Fruit fly (Drosophila melanogaster) whole organism, embryonic: ENCODE data around the gene CG4297.

Source experiments
- B-H1 ChIP-seq: fragments of 200-800 bp; sonication (Bioruptor generic); IDR thresholded peaks from 3 replicates; pipeline ENCODE4 v1.3.6; 2022; ENCODE audit warnings: missing biosample characterization, missing genetic modification characterization
- Bdp1 ChIP-seq: fragments of 200-800 bp; sonication (Bioruptor generic); optimal IDR thresholded peaks from 3 replicates; lab custom pipeline; 2016; ENCODE audit warnings: missing biosample characterization, missing genetic modification characterization
- CG10565 ChIP-seq: fragments of 200-800 bp; sonication (Bioruptor generic); optimal IDR thresholded peaks from 3 replicates; lab custom pipeline; 2016; ENCODE audit warnings: missing biosample characterization, mild to moderate bottlenecking, missing genetic modification characterization
- CG10654 ChIP-seq: fragments of 200-800 bp; sonication (Bioruptor generic); optimal IDR thresholded peaks from 2 replicates; lab custom pipeline; 2016; ENCODE audit warnings: missing biosample characterization, missing genetic modification characterization
- CG11398 ChIP-seq: fragments of 200-800 bp; sonication (Bioruptor generic); optimal IDR thresholded peaks from 2 replicates; lab custom pipeline; 2016; ENCODE audit warnings: missing biosample characterization, missing genetic modification characterization
- CG13287 ChIP-seq: fragments of 200-800 bp; sonication (Bioruptor generic); IDR thresholded peaks from 2 replicates; pipeline ENCODE4 v1.3.6; 2022; ENCODE audit warnings: missing biosample characterization, missing genetic modification characterization; ENCODE audit not compliant: partially characterized antibody
- CG14965 ChIP-seq: fragments of 200-800 bp; sonication (Bioruptor generic); optimal IDR thresholded peaks from 2 replicates; lab custom pipeline; 2016; ENCODE audit warnings: missing biosample characterization, missing genetic modification characterization, borderline replicate concordance
- CG15011 ChIP-seq: fragments of 200-800 bp; sonication (Bioruptor generic); optimal IDR thresholded peaks from 3 replicates; lab custom pipeline; 2018; ENCODE audit warnings: missing biosample characterization, mild to moderate bottlenecking, missing genetic modification characterization
- CG15696 ChIP-seq: fragments of 200-800 bp; sonication (Bioruptor generic); optimal IDR thresholded peaks from 2 replicates; lab custom pipeline; 2019; ENCODE audit warnings: missing biosample characterization, mild to moderate bottlenecking, missing genetic modification characterization, moderate library complexity
- CG17568 ChIP-seq: fragments of 200-800 bp; sonication (Bioruptor generic); optimal IDR thresholded peaks from 2 replicates; lab custom pipeline; 2018; ENCODE audit warnings: missing biosample characterization, mild to moderate bottlenecking, missing genetic modification characterization, moderate library complexity
- CG18476 ChIP-seq: fragments of 200-800 bp; sonication (Bioruptor generic); optimal IDR thresholded peaks from 2 replicates; lab custom pipeline; 2016; ENCODE audit warnings: missing biosample characterization, mild to moderate bottlenecking, missing genetic modification characterization
- CG2712 ChIP-seq: fragments of 200-800 bp; optimal IDR thresholded peaks from 3 replicates; lab custom pipeline; 2019; ENCODE audit warnings: missing biosample characterization, mild to moderate bottlenecking, missing genetic modification characterization, moderate library complexity
- CG30403 ChIP-seq: fragments of 200-800 bp; sonication (Bioruptor generic); optimal IDR thresholded peaks from 3 replicates; lab custom pipeline; 2016; ENCODE audit warnings: missing biosample characterization, missing genetic modification characterization
- CG31224 ChIP-seq: fragments of 200-800 bp; sonication (Bioruptor generic); IDR thresholded peaks from 2 replicates; pipeline ENCODE4 v1.3.6; 2022; ENCODE audit warnings: missing biosample characterization, missing genetic modification characterization
- CG34376 ChIP-seq: fragments of 200-800 bp; sonication (Bioruptor generic); optimal IDR thresholded peaks from 2 replicates; lab custom pipeline; 2018; ENCODE audit warnings: missing biosample characterization, mild to moderate bottlenecking, missing genetic modification characterization
- CG3847 ChIP-seq: fragments of 200-800 bp; sonication (Bioruptor generic); IDR thresholded peaks from 2 replicates; pipeline ENCODE4 v1.3.6; 2022; ENCODE audit warnings: missing biosample characterization, missing genetic modification characterization
- CG43689 ChIP-seq: fragments of 200-800 bp; sonication (Bioruptor generic); IDR thresholded peaks from 2 replicates; pipeline ENCODE4 v1.3.6; 2022; ENCODE audit warnings: missing biosample characterization, missing genetic modification characterization
- CG6175 ChIP-seq: fragments of 200-800 bp; sonication (Bioruptor generic); IDR thresholded peaks from 3 replicates; pipeline ENCODE4 v1.3.6; 2022; ENCODE audit warnings: missing biosample characterization, missing genetic modification characterization
- CG6683 ChIP-seq: fragments of 200-800 bp; sonication (Bioruptor generic); optimal IDR thresholded peaks from 2 replicates; lab custom pipeline; 2017; ENCODE audit warnings: missing biosample characterization, mild to moderate bottlenecking, missing genetic modification characterization, missing genetic modification reagents
- CG7357 ChIP-seq: fragments of 200-800 bp; sonication (Bioruptor generic); IDR thresholded peaks from 3 replicates; pipeline ENCODE4 v1.3.6; 2022; ENCODE audit warnings: missing biosample characterization, missing genetic modification characterization
- CG9876 ChIP-seq: fragments of 200-800 bp; sonication (Bioruptor generic); optimal IDR thresholded peaks from 2 replicates; lab custom pipeline; 2016; ENCODE audit warnings: missing biosample characterization, missing genetic modification characterization
- CHES-1-like ChIP-seq: fragments of 200-800 bp; sonication (Bioruptor generic); optimal IDR thresholded peaks from 2 replicates; lab custom pipeline; 2016; ENCODE audit warnings: missing biosample characterization, missing genetic modification characterization
- Ets97D ChIP-seq: fragments of 200-800 bp; sonication (Bioruptor generic); optimal IDR thresholded peaks from 3 replicates; lab custom pipeline; 2016; ENCODE audit warnings: missing biosample characterization, missing genetic modification characterization
- HmgD ChIP-seq: fragments of 200-800 bp; sonication (Bioruptor generic); optimal IDR thresholded peaks from 3 replicates; lab custom pipeline; 2016; ENCODE audit warnings: missing biosample characterization, missing genetic modification characterization
- NK7.1 ChIP-seq: fragments of 200-800 bp; sonication (Bioruptor generic); optimal IDR thresholded peaks from 3 replicates; lab custom pipeline; 2016; ENCODE audit warnings: missing biosample characterization, missing genetic modification characterization
- NfI ChIP-seq: fragments of 200-800 bp; sonication (Bioruptor generic); optimal IDR thresholded peaks from 3 replicates; lab custom pipeline; 2018; ENCODE audit warnings: missing biosample characterization, mild to moderate bottlenecking, missing genetic modification characterization, moderate library complexity
- Optix ChIP-seq: fragments of 200-800 bp; sonication (Bioruptor generic); IDR thresholded peaks from 3 replicates; pipeline ENCODE4 v1.3.6; 2022; ENCODE audit warnings: missing biosample characterization, missing genetic modification characterization
- Pdp1 ChIP-seq, 2 experiments: fragments of 200-800 bp; sonication (Bioruptor generic); optimal IDR thresholded peaks; 3 replicates each; lab custom pipeline; 2016; ENCODE audit warnings: missing biosample characterization in 2 of 2, missing genetic modification characterization in 2 of 2, mild to moderate bottlenecking in 1 of 2, moderate library complexity in 1 of 2
- Trl ChIP-seq, 3 experiments: fragments of >200 bp in 2 of 3; fragments of 200-800 bp in 1 of 3; sonication (Bioruptor generic) in 1 of 3; optimal IDR thresholded peaks; 2 replicates in 1 of 3; 3 replicates in 2 of 3; lab custom pipeline; 2016 to 2017; ENCODE audit warnings: missing biosample characterization in 1 of 3, missing genetic modification characterization in 1 of 3
- Vsx1 ChIP-seq: fragments of 200-800 bp; sonication (Bioruptor generic); optimal IDR thresholded peaks from 2 replicates; lab custom pipeline; 2017; ENCODE audit warnings: missing biosample characterization, mild to moderate bottlenecking, missing genetic modification characterization, missing genetic modification reagents
- chif ChIP-seq, 2 experiments: fragments of 200-800 bp; sonication (Bioruptor generic); optimal IDR thresholded peaks; 3 replicates each; lab custom pipeline; 2016; ENCODE audit warnings: missing biosample characterization in 2 of 2, missing genetic modification characterization in 2 of 2
- crol ChIP-seq: fragments of 200-800 bp; sonication (Bioruptor generic); IDR thresholded peaks from 2 replicates; pipeline ENCODE4 v1.3.6; 2022; ENCODE audit warnings: missing biosample characterization, missing genetic modification characterization
- dmrt11E ChIP-seq: fragments of 200-800 bp; sonication (Bioruptor generic); optimal IDR thresholded peaks from 3 replicates; lab custom pipeline; 2018; ENCODE audit warnings: missing biosample characterization, mild to moderate bottlenecking, missing genetic modification characterization, moderate library complexity
- dpn ChIP-seq, 2 experiments: fragments of 200-800 bp; sonication (Bioruptor generic); optimal IDR thresholded peaks; 3 replicates each; lab custom pipeline; 2016; ENCODE audit warnings: missing biosample characterization in 2 of 2, missing genetic modification characterization in 2 of 2
- gt ChIP-seq: fragments of 200-800 bp; sonication (Bioruptor generic); IDR thresholded peaks from 2 replicates; pipeline ENCODE4 v1.3.6; 2022; ENCODE audit warnings: missing biosample characterization, missing genetic modification characterization
- kah ChIP-seq: fragments of 200-800 bp; sonication (Bioruptor generic); optimal IDR thresholded peaks from 2 replicates; lab custom pipeline; 2018; ENCODE audit warnings: missing biosample characterization, mild to moderate bottlenecking, missing genetic modification characterization
- lmd ChIP-seq: fragments of 200-800 bp; sonication (Bioruptor generic); IDR thresholded peaks from 2 replicates; pipeline ENCODE4 v1.3.6; 2022; ENCODE audit warnings: missing biosample characterization, missing genetic modification characterization
- mld ChIP-seq: fragments of 200-800 bp; sonication (Bioruptor generic); IDR thresholded peaks from 3 replicates; pipeline ENCODE4 v1.3.6; 2022; ENCODE audit warnings: missing biosample characterization, missing genetic modification characterization; ENCODE audit not compliant: partially characterized antibody
- nerfin-2 ChIP-seq: fragments of 200-800 bp; sonication (Bioruptor generic); IDR thresholded peaks from 2 replicates; pipeline ENCODE4 v1.3.6; 2022; ENCODE audit warnings: missing biosample characterization, missing genetic modification characterization; ENCODE audit not compliant: partially characterized antibody
- pum ChIP-seq: fragments of 200-800 bp; sonication (Bioruptor generic); optimal IDR thresholded peaks from 2 replicates; lab custom pipeline; 2016; ENCODE audit warnings: missing biosample characterization, missing genetic modification characterization
- scrt ChIP-seq: fragments of 200-800 bp; sonication (Bioruptor generic); optimal IDR thresholded peaks from 2 replicates; lab custom pipeline; 2018; ENCODE audit warnings: missing biosample characterization, mild to moderate bottlenecking, missing genetic modification characterization, moderate library complexity
- slbo ChIP-seq: fragments of 200-800 bp; sonication (Bioruptor generic); IDR thresholded peaks from 2 replicates; pipeline ENCODE4 v1.3.6; 2022; ENCODE audit warnings: missing biosample characterization, missing genetic modification characterization
- sr ChIP-seq: fragments of 200-800 bp; sonication (Bioruptor generic); IDR thresholded peaks from 3 replicates; pipeline ENCODE4 v1.3.6; 2022; ENCODE audit warnings: missing biosample characterization, missing genetic modification characterization
- tio ChIP-seq: fragments of 200-800 bp; sonication (Bioruptor generic); optimal IDR thresholded peaks from 2 replicates; lab custom pipeline; 2017; ENCODE audit warnings: missing biosample characterization, missing genetic modification characterization, inconsistent platforms
- ttk ChIP-seq: fragments of 200-800 bp; sonication (Bioruptor generic); IDR thresholded peaks from 2 replicates; pipeline ENCODE4 v2.1.2; 2022; ENCODE audit warnings: missing biosample characterization, missing genetic modification characterization
- usp ChIP-seq: fragments of >200 bp; optimal IDR thresholded peaks from 2 replicates; lab custom pipeline; 2017; ENCODE audit warnings: missing biosample characterization, missing genetic modification characterization
- vvl ChIP-seq: fragments of 200-800 bp; sonication (Bioruptor generic); IDR thresholded peaks from 2 replicates; pipeline ENCODE4 v1.3.6; 2022; ENCODE audit warnings: missing biosample characterization, missing genetic modification characterization
- zen ChIP-seq: fragments of 200-800 bp; sonication (Bioruptor generic); optimal IDR thresholded peaks from 3 replicates; lab custom pipeline; 2018; ENCODE audit warnings: missing biosample characterization, mild to moderate bottlenecking, missing genetic modification characterization, moderate library complexity
- zfh2 ChIP-seq: fragments of 200-800 bp; sonication (Bioruptor generic); optimal IDR thresholded peaks from 2 replicates; lab custom pipeline; 2016; ENCODE audit warnings: missing biosample characterization, missing genetic modification characterization

CG4297 gene

dm6 chr2L:440638-441454, 31.2 kb downstream of the CG4297 start (continued):
- TF ChIP-seq Pdp1 (GFP tag; optimal IDR thresholded peaks at IDR 0.05; lab: Kevin White, UChicago) (no peak), CG6175 (GFP tag; lab: Robert Waterston, UW) (no peak), sr (GFP tag; lab: Robert Waterston, UW) (no peak), CG15011 (GFP tag; lab: Kevin White, UChicago) (no peak), Vsx1 (no peak), NK7.1 (GFP tag; lab: Kevin White, UChicago) (no peak), Optix (GFP tag; lab: Robert Waterston, UW) (peak; percentile 29; the same call in 1 of the 3 replicates), chif (GFP tag; optimal IDR thresholded peaks at IDR 0.05; lab: Kevin White, UChicago) (no peak), CG11398 (GFP tag; lab: Kevin White, UChicago) (no peak), tio (GFP tag; lab: Kevin White, UChicago) (peak; percentile 55), scrt (GFP tag; lab: Kevin White, UChicago) (no peak), CG15696 (tag; lab: Kevin White, UChicago) (peak; percentile 89), crol (GFP tag; lab: Robert Waterston, UW) (peak; percentile 73), CG31224 (GFP tag; lab: Robert Waterston, UW) (no peak), CG43689 (GFP tag; lab: Robert Waterston, UW) (no peak), CG14965 (GFP tag; lab: Kevin White, UChicago) (no peak), usp (no peak), B-H1 (GFP tag; lab: Robert Waterston, UW) (no peak), NfI (GFP tag; lab: Kevin White, UChicago) (no peak), CG3847 (GFP tag; lab: Robert Waterston, UW) (no peak), ttk (GFP tag; lab: Robert Waterston, UW) (no peak), Trl (optimal IDR thresholded peaks at IDR 0.05; lab: Kevin White, UChicago) (no peak), Trl (GFP tag; optimal IDR thresholded peaks at IDR 0.05; lab: Kevin White, UChicago) (no peak), CG18476 (peak; percentile 1), HmgD (GFP tag; lab: Kevin White, UChicago) (no peak), slbo (GFP tag; lab: Robert Waterston, UW) (no peak), CG10654 (GFP tag; lab: Kevin White, UChicago) (no peak), mld (GFP tag; lab: Robert Waterston, UW) (no peak), nerfin-2 (GFP tag; lab: Robert Waterston, UW) (no peak), Bdp1 (GFP tag; lab: Kevin White, UChicago) (no peak), CG2712 (tag; lab: Kevin White, UChicago) (peak; percentile 88), Ets97D (GFP tag; lab: Kevin White, UChicago) (no peak), CG13287 (GFP tag; lab: Robert Waterston, UW) (no peak), CHES-1-like (GFP tag; lab: Kevin White, UChicago) (no peak), CG7357 (no peak; the same call in 2 of the 3 replicates), zen (tag; lab: Kevin White, UChicago) (peak; percentile 41), gt (no peak), CG10565 (GFP tag; lab: Kevin White, UChicago) (no peak), vvl (no peak), dpn (GFP tag; optimal IDR thresholded peaks at IDR 0.05; lab: Kevin White, UChicago) (no peak), lmd (GFP tag; lab: Robert Waterston, UW) (peak; percentile 18; the same call in 1 of the 2 replicates), kah (GFP tag; lab: Kevin White, UChicago) (no peak), CG34376 (GFP tag; lab: Kevin White, UChicago) (no peak), CG9876 (GFP tag; lab: Kevin White, UChicago) (no peak), dmrt11E (peak; percentile 96), pum (GFP tag; lab: Kevin White, UChicago) (no peak), CG17568 (no peak), zfh2 (GFP tag; lab: Kevin White, UChicago) (no peak), CG6683 (GFP tag; lab: Kevin White, UChicago) (no peak), CG30403 (GFP tag; lab: Kevin White, UChicago) (peak; percentile 42)
